Worm (Caenorhabditis elegans): Measurements from ENCODE around the gene idh-2.

idh-2 gene

ce11 chrX:11252429-11252828 lies 36.6 kb downstream of the idh-2 start (continued):
- TF ChIP-seq hlh-30 (tag; optimal IDR thresholded peaks at IDR 0.05; ENCODE audit: insufficient read depth) = no peak
- peak; percentile 30 for TF ChIP-seq ets-4 (tag; optimal IDR thresholded peaks at IDR 0.05)
- TF ChIP-seq pha-4 (tag; optimal IDR thresholded peaks at IDR 0.05) = no peak
- TF ChIP-seq ceh-45 (GFP tag; IDR thresholded peaks at IDR 0.05) = no peak
- no peak for TF ChIP-seq unc-55 (GFP tag; optimal IDR thresholded peaks at IDR 0.05)
- peak; percentile 66 for TF ChIP-seq pat-9 (tag; optimal IDR thresholded peaks at IDR 0.05)
- no peak for TF ChIP-seq eyg-1 (tag; optimal IDR thresholded peaks at IDR 0.05)
- TF ChIP-seq gmeb-2 (tag; optimal IDR thresholded peaks at IDR 0.05) = peak; percentile 46
- peak; percentile 24 for TF ChIP-seq hlh-13 (GFP tag; optimal IDR thresholded peaks at IDR 0.05)
- TF ChIP-seq sox-4 (tag; optimal IDR thresholded peaks at IDR 0.05) = peak; percentile 45
- peak; percentile 31 for TF ChIP-seq hlh-6 (tag; optimal IDR thresholded peaks at IDR 0.05)
- TF ChIP-seq ceh-19 (GFP tag; optimal IDR thresholded peaks at IDR 0.05) = peak; percentile 76
- TF ChIP-seq odd-2 (tag; optimal IDR thresholded peaks at IDR 0.05) = no peak
- TF ChIP-seq ceh-31 (tag; optimal IDR thresholded peaks at IDR 0.05) = no peak
- TF ChIP-seq pag-3 (tag; optimal IDR thresholded peaks at IDR 0.05; ENCODE audit: borderline replicate concordance) = no peak
- TF ChIP-seq mec-3 (tag; optimal IDR thresholded peaks at IDR 0.05; ENCODE audit: borderline replicate concordance) = no peak
- peak; percentile 46 for TF ChIP-seq C38D4.7 (GFP tag; optimal IDR thresholded peaks at IDR 0.05)
- peak; percentile 48 for TF ChIP-seq lin-11 (tag; optimal IDR thresholded peaks at IDR 0.05)
- no peak for TF ChIP-seq ama-1 (optimal IDR thresholded peaks at IDR 0.05)
- peak; percentile 55 for TF ChIP-seq hlh-15 (tag; optimal IDR thresholded peaks at IDR 0.05)
- no peak for TF ChIP-seq pax-1 (tag; optimal IDR thresholded peaks at IDR 0.05)
- TF ChIP-seq pros-1 (tag; optimal IDR thresholded peaks at IDR 0.05) = no peak
- no peak for TF ChIP-seq ahr-1 (tag; optimal IDR thresholded peaks at IDR 0.05)
- no peak for TF ChIP-seq elt-4 (tag; optimal IDR thresholded peaks at IDR 0.05)
- peak; percentile 30 for TF ChIP-seq unc-86 (tag; optimal IDR thresholded peaks at IDR 0.05)
- TF ChIP-seq lim-6 (tag; optimal IDR thresholded peaks at IDR 0.05) = no peak
- no peak for TF ChIP-seq nhr-11 (tag; optimal IDR thresholded peaks at IDR 0.05)
- TF ChIP-seq nhr-232 (tag; optimal IDR thresholded peaks at IDR 0.05) = peak; percentile 13

ce11 chrX:11257071-11257470 lies 41.3 kb downstream of the idh-2 start, which contains the start of gene C03A3.1:
C03A3.1 (plus strand) TSS chrX:11257361.
- TF ChIP-seq ztf-16 (tag; optimal IDR thresholded peaks at IDR 0.05) (no peak), elt-4 (tag; optimal IDR thresholded peaks at IDR 0.05) (no peak), lin-11 (tag; optimal IDR thresholded peaks at IDR 0.05) (no peak), C08G9.2 (tag; optimal IDR thresholded peaks at IDR 0.05) (peak; percentile 52), syd-9 (tag; optimal IDR thresholded peaks at IDR 0.05) (peak; percentile 65), ceh-19 (GFP tag; optimal IDR thresholded peaks at IDR 0.05) (peak; percentile 39), mec-3 (tag; optimal IDR thresholded peaks at IDR 0.05; ENCODE audit: borderline replicate concordance) (no peak), unc-3 (GFP tag; conservative IDR thresholded peaks at IDR 0.05) (no peak), unc-3 (tag; optimal IDR thresholded peaks at IDR 0.05) (no peak), hlh-6 (tag; optimal IDR thresholded peaks at IDR 0.05) (peak; percentile 58), nfya-1 (tag; optimal IDR thresholded peaks at IDR 0.05) (no peak), ceh-14 (tag; optimal IDR thresholded peaks at IDR 0.05) (peak; percentile 38), lim-6 (tag; optimal IDR thresholded peaks at IDR 0.05) (no peak), ets-4 (tag; optimal IDR thresholded peaks at IDR 0.05) (no peak), fax-1 (tag; optimal IDR thresholded peaks at IDR 0.05) (peak; percentile 11), eyg-1 (tag; optimal IDR thresholded peaks at IDR 0.05) (no peak), pqm-1 (tag; optimal IDR thresholded peaks at IDR 0.05) (no peak), unc-42 (tag; optimal IDR thresholded peaks at IDR 0.05) (peak; percentile 51), hlh-15 (tag; optimal IDR thresholded peaks at IDR 0.05) (no peak), ceh-34 (tag; optimal IDR thresholded peaks at IDR 0.05) (peak; percentile 77), madf-2 (tag; optimal IDR thresholded peaks at IDR 0.05) (no peak), hlh-30 (tag; optimal IDR thresholded peaks at IDR 0.05; ENCODE audit: insufficient read depth) (no peak), ceh-2 (tag; optimal IDR thresholded peaks at IDR 0.05) (peak; percentile 12), tbx-7 (tag; optimal IDR thresholded peaks at IDR 0.05) (no peak), gmeb-2 (tag; optimal IDR thresholded peaks at IDR 0.05) (no peak), nhr-232 (tag; optimal IDR thresholded peaks at IDR 0.05) (peak; percentile 3), ceh-24 (tag; optimal IDR thresholded peaks at IDR 0.05) (no peak), hlh-8 (tag; optimal IDR thresholded peaks at IDR 0.05) (peak; percentile 33), T23F11.4 (GFP tag; optimal IDR thresholded peaks at IDR 0.05) (no peak), ceh-48 (tag; optimal IDR thresholded peaks at IDR 0.05) (no peak), pat-9 (tag; optimal IDR thresholded peaks at IDR 0.05) (no peak), tbx-2 (tag; optimal IDR thresholded peaks at IDR 0.05) (peak; percentile 49), sox-2 (GFP tag; IDR thresholded peaks at IDR 0.05) (no peak), sdc-2 (tag; optimal IDR thresholded peaks at IDR 0.05) (peak; percentile 69), dmd-4 (tag; optimal IDR thresholded peaks at IDR 0.05; ENCODE audit: borderline replicate concordance) (no peak), ceh-6 (GFP tag; optimal IDR thresholded peaks at IDR 0.05) (no peak), ceh-31 (tag; optimal IDR thresholded peaks at IDR 0.05) (peak; percentile 75)
